Worm (Caenorhabditis elegans) whole organism, midembryonic: ENCODE data around the gene gst-7.

ENCODE experiments used
- T22C8.4 ChIP-seq: fragments of 200-800 bp; sonication (Bioruptor generic); IDR thresholded peaks from 2 replicates; pipeline ENCODE4 v1.3.6; 2022; ENCODE audit warnings: missing genetic modification characterization, missing compliant biosample characterization
- cog-1 ChIP-seq: sonication (generic microtip); optimal IDR thresholded peaks from 2 replicates; lab custom pipeline; 2016; ENCODE audit warnings: missing genetic modification characterization, missing compliant biosample characterization
- flt-1 ChIP-seq: fragments of 200-800 bp; sonication (Bioruptor generic); IDR thresholded peaks from 2 replicates; pipeline ENCODE4 v1.3.6; 2022; ENCODE audit warnings: missing genetic modification characterization, missing compliant biosample characterization
- tab-1 ChIP-seq: fragments of 200-800 bp; sonication (Bioruptor generic); IDR thresholded peaks from 2 replicates; pipeline ENCODE4 v1.3.6; 2022; ENCODE audit warnings: missing genetic modification characterization, missing compliant biosample characterization
- ztf-29 ChIP-seq: fragments of 200-800 bp; sonication (Bioruptor generic); IDR thresholded peaks from 2 replicates; pipeline ENCODE4 v1.3.6; 2022; ENCODE audit warnings: missing genetic modification reagents, missing genetic modification characterization, missing compliant biosample characterization

DNA sequence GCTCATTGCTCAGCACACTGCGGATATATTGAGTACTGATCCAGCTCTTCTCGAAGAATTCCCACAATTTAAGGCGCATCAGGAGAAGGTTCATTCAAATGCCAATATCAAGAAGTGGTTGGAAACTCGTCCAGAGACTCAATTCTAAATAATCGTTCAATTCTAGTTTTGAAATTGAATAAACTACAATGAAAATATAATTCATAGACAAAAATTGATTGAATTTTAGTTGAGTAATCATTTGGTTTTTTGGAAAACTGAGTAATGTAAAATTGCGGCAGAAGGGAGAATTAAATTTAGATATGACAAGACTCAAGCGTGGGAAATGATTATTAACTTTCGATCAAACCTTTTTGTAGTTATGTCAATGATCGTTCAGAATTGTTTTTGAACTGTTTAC lies 2.5 kb downstream of the gst-7 start:
- no peak for TF ChIP-seq ztf-29
- TF ChIP-seq cog-1 (tag; lab: Kevin White, UChicago): no peak
- no peak for TF ChIP-seq flt-1 (GFP tag; lab: Robert Waterston, UW)
- no peak for TF ChIP-seq tab-1
- no peak for TF ChIP-seq T22C8.4 (GFP tag; lab: Robert Waterston, UW)
